Fruit fly (Drosophila melanogaster) whole organism, adult: ENCODE measurements around the gene Pdf.

ENCODE experiments used
- CG11617 ChIP-seq: fragments of 200-800 bp; sonication (Bioruptor generic); optimal IDR thresholded peaks from 2 replicates; lab custom pipeline; 2017; ENCODE audit warnings: mild to moderate bottlenecking, missing biosample characterization, missing genetic modification reagents, missing genetic modification characterization
- CG12768 ChIP-seq: fragments of 200-800 bp; sonication (Bioruptor generic); optimal IDR thresholded peaks from 2 replicates; lab custom pipeline; 2017; ENCODE audit warnings: missing biosample characterization, missing genetic modification characterization, mild to moderate bottlenecking, moderate library complexity, missing genetic modification reagents
- Crg-1 ChIP-seq: fragments of 200-800 bp; sonication (Bioruptor generic); optimal IDR thresholded peaks from 2 replicates; lab custom pipeline; 2016; ENCODE audit warnings: missing biosample characterization, missing genetic modification characterization
- cnc ChIP-seq, 2 experiments: fragments of >200 bp; optimal IDR thresholded peaks; 2 replicates each; lab custom pipeline; 2017
- tj ChIP-seq: fragments of 200-800 bp; sonication (Bioruptor generic); optimal IDR thresholded peaks from 3 replicates; lab custom pipeline; 2017; ENCODE audit warnings: missing biosample characterization, mild to moderate bottlenecking, missing genetic modification characterization, moderate library complexity

DNA sequence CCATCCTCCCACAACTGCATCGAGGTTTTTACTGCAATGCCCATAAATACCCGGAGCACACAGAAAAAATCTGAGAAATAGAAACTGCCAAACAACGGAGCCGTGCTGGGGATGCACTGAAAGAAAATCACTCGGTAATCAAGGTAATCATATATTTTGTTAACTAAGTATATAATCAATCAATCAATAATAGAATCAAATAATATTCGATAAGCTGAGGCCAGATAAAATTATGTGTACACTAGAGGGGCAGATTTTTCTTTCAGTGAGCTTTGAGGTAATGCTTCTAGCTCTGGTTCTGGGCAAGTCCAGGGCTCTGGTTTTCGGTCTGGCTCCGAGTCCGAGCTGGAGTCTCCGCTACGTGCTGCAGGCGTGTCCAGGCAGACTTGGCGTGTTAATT is 22.1 kb upstream of the Pdf start:
- TF ChIP-seq Crg-1 (GFP tag; lab: Kevin White, UChicago): no peak
- no peak for TF ChIP-seq cnc (optimal IDR thresholded peaks at IDR 0.05; lab: Kevin White, UChicago)
- TF ChIP-seq tj (GFP tag; lab: Kevin White, UChicago): no peak
- TF ChIP-seq CG12768 (GFP tag; lab: Kevin White, UChicago): no peak
- no peak for TF ChIP-seq CG11617 (GFP tag; lab: Kevin White, UChicago)
